Worm (Caenorhabditis elegans) whole organism, mixed stage, embryonic: ENCODE data around the gene lir-2.

Experiments
- M03D4.4 ChIP-seq: sonication (generic microtip); optimal IDR thresholded peaks from 2 replicates; lab custom pipeline; 2017; ENCODE audit warnings: mild to moderate bottlenecking, missing genetic modification characterization, missing compliant biosample characterization
- bed-3 ChIP-seq: fragments of 200-800 bp; sonication (Bioruptor generic); optimal IDR thresholded peaks from 3 replicates; lab custom pipeline; 2018; ENCODE audit warnings: mild to moderate bottlenecking, missing genetic modification characterization, moderate library complexity, missing compliant biosample characterization
- blmp-1 ChIP-seq: fragments of 150-350 bp; optimal IDR thresholded peaks from 2 replicates; lab custom pipeline; 2014; ENCODE audit warnings: missing biosample characterization, missing genetic modification characterization
- ceh-39 ChIP-seq: fragments of 150-350 bp; optimal IDR thresholded peaks from 2 replicates; lab custom pipeline; 2014; ENCODE audit warnings: missing biosample characterization, missing genetic modification characterization
- ceh-83 ChIP-seq: fragments of 200-800 bp; sonication (Bioruptor generic); optimal IDR thresholded peaks from 2 replicates; lab custom pipeline; 2018; ENCODE audit warnings: mild to moderate bottlenecking, missing genetic modification characterization, missing compliant biosample characterization
- ces-1 ChIP-seq: fragments of 150-350 bp; optimal IDR thresholded peaks from 2 replicates; lab custom pipeline; 2014; ENCODE audit warnings: missing biosample characterization, missing genetic modification reagents, missing genetic modification characterization
- cnd-1 ChIP-seq: fragments of 200-800 bp; sonication (Bioruptor generic); optimal IDR thresholded peaks from 2 replicates; lab custom pipeline; 2018; ENCODE audit warnings: mild to moderate bottlenecking, missing genetic modification characterization, missing compliant biosample characterization
- elt-1 ChIP-seq: sonication (generic microtip); optimal IDR thresholded peaks from 2 replicates; lab custom pipeline; 2017; ENCODE audit warnings: missing genetic modification characterization, mild to moderate bottlenecking, missing compliant biosample characterization, antibody characterized with exemption, moderate library complexity, borderline replicate concordance; ENCODE audit not compliant: insufficient read depth
- elt-3 ChIP-seq: fragments of 150-350 bp; optimal IDR thresholded peaks from 2 replicates; lab custom pipeline; 2014; ENCODE audit warnings: missing biosample characterization, missing genetic modification characterization
- flh-1 ChIP-seq: fragments of 200-800 bp; sonication (Bioruptor generic); optimal IDR thresholded peaks from 2 replicates; lab custom pipeline; 2018; ENCODE audit warnings: mild to moderate bottlenecking, missing genetic modification characterization, moderate library complexity, missing compliant biosample characterization
- ham-2 ChIP-seq: fragments of 200-800 bp; sonication (Bioruptor generic); optimal IDR thresholded peaks from 2 replicates; lab custom pipeline; 2018; ENCODE audit warnings: mild to moderate bottlenecking, missing genetic modification characterization, missing compliant biosample characterization
- hlh-1 ChIP-seq: fragments of 150-350 bp; optimal IDR thresholded peaks from 2 replicates; lab custom pipeline; 2014; ENCODE audit warnings: missing biosample characterization, missing genetic modification reagents, missing genetic modification characterization
- lin-13 ChIP-seq: fragments of 150-350 bp; optimal IDR thresholded peaks from 2 replicates; lab custom pipeline; 2014; ENCODE audit warnings: missing biosample characterization, missing genetic modification characterization
- lin-32 ChIP-seq: fragments of 200-800 bp; sonication (Bioruptor generic); optimal IDR thresholded peaks from 2 replicates; lab custom pipeline; 2018; ENCODE audit warnings: mild to moderate bottlenecking, missing genetic modification characterization, missing compliant biosample characterization
- lsy-2 ChIP-seq: fragments of 150-350 bp; optimal IDR thresholded peaks from 2 replicates; lab custom pipeline; 2014; ENCODE audit warnings: missing biosample characterization, missing genetic modification characterization
- mab-5 ChIP-seq: fragments of 150-350 bp; optimal IDR thresholded peaks from 2 replicates; lab custom pipeline; 2014; ENCODE audit warnings: missing biosample characterization, missing genetic modification characterization
- mep-1 ChIP-seq: fragments of 150-350 bp; optimal IDR thresholded peaks from 2 replicates; lab custom pipeline; 2017; ENCODE audit warnings: missing biosample characterization, missing genetic modification reagents, missing genetic modification characterization, inconsistent platforms
- mls-2 ChIP-seq: sonication (generic microtip); optimal IDR thresholded peaks from 2 replicates; lab custom pipeline; 2016; ENCODE audit warnings: mild to moderate bottlenecking, missing genetic modification characterization, moderate library complexity, missing compliant biosample characterization
- nhr-12 ChIP-seq: fragments of 150-350 bp; optimal IDR thresholded peaks from 2 replicates; lab custom pipeline; 2014; ENCODE audit warnings: missing biosample characterization, missing genetic modification characterization
- nhr-2 ChIP-seq: fragments of 150-350 bp; optimal IDR thresholded peaks from 2 replicates; lab custom pipeline; 2014; ENCODE audit warnings: missing biosample characterization, missing genetic modification characterization
- nhr-237 ChIP-seq: fragments of 150-350 bp; optimal IDR thresholded peaks from 2 replicates; lab custom pipeline; 2014; ENCODE audit warnings: missing biosample characterization, missing genetic modification characterization
- nhr-28 ChIP-seq: fragments of 150-350 bp; optimal IDR thresholded peaks from 2 replicates; lab custom pipeline; 2014; ENCODE audit warnings: missing biosample characterization, missing genetic modification characterization
- nhr-76 ChIP-seq: sonication (generic microtip); optimal IDR thresholded peaks from 2 replicates; lab custom pipeline; 2017; ENCODE audit warnings: missing biosample characterization, missing genetic modification characterization
- pha-4 ChIP-seq: fragments of 150-350 bp; optimal IDR thresholded peaks from 2 replicates; lab custom pipeline; 2018; ENCODE audit warnings: missing biosample characterization, missing genetic modification reagents, missing genetic modification characterization
- sem-2 ChIP-seq: fragments of 200-800 bp; sonication (Bioruptor generic); optimal IDR thresholded peaks from 2 replicates; lab custom pipeline; 2018; ENCODE audit warnings: mild to moderate bottlenecking, missing genetic modification characterization, missing compliant biosample characterization
- snpc-4 ChIP-seq: fragments of 150-350 bp; optimal IDR thresholded peaks from 2 replicates; lab custom pipeline; 2014; ENCODE audit warnings: missing biosample characterization, missing genetic modification characterization
- tbx-8 ChIP-seq: fragments of 200-800 bp; sonication (Bioruptor generic); optimal IDR thresholded peaks from 2 replicates; lab custom pipeline; 2018; ENCODE audit warnings: mild to moderate bottlenecking, missing genetic modification characterization, moderate library complexity, missing compliant biosample characterization
- unc-120 ChIP-seq: sonication (generic microtip); optimal IDR thresholded peaks from 2 replicates; lab custom pipeline; 2017; ENCODE audit warnings: missing genetic modification characterization, missing compliant biosample characterization; ENCODE audit not compliant: poor library complexity, severe bottlenecking
- unc-62 ChIP-seq: fragments of 150-350 bp; optimal IDR thresholded peaks from 2 replicates; lab custom pipeline; 2014; ENCODE audit warnings: missing biosample characterization, missing genetic modification reagents, missing genetic modification characterization
- zip-8 ChIP-seq: fragments of 150-350 bp; optimal IDR thresholded peaks from 2 replicates; lab custom pipeline; 2014; ENCODE audit warnings: missing biosample characterization, missing genetic modification characterization
- ztf-11 ChIP-seq: fragments of 150-350 bp; optimal IDR thresholded peaks from 2 replicates; lab custom pipeline; 2014; ENCODE audit warnings: missing biosample characterization, missing genetic modification characterization

Gene lir-2

DNA sequence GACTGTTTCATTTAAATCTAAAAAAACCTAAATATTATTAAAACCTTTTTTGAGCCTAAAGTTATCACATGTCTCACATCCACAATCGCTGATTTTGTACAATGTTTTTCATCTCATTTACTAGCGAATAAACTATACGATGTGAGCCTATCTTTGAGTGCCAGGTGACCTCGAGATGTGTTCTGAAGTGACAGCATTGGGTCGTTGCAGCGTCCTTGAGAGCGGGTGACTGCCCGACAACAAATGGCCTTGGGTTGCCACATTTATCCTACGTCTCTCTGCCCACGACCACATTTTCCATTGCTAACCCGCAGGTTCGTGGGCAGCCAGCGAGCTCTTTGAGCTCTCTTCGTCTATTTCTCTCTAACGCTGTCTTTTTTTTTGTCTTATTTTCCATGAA, at the start of gene lir-2:
TSS of gene lir-2 (plus strand) at position 301 of the 400 bp plus-strand sequence.
- no peak for TF ChIP-seq mab-5 (tag; lab: Kevin White, UChicago)

DNA sequence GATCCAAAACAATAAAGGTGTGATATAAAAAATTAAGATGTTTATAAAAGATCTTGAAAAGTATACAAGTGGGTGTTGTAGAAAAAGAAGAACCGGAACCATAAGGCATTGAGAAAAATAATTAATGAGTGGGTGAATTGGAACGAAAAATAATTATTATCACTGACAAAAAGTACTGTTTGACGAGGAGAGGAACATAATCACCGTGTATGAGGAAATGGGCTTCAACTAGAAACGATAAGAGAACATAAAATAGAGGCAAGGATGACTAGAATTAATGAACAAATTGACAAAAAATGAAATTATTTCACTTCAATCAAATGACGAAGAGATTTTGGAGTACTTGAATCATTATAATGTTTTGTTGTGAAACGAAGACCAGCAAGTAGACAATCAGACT, 48.9 kb upstream of the lir-2 start:
- TF ChIP-seq nhr-28 (tag; lab: Kevin White, UChicago) (no peak), lsy-2 (tag; lab: Kevin White, UChicago) (no peak), nhr-12 (no peak), lin-13 (no peak), ceh-39 (tag; lab: Kevin White, UChicago) (no peak), mls-2 (no peak), snpc-4 (no peak), zip-8 (tag; lab: Kevin White, UChicago) (no peak), lin-32 (no peak), hlh-1 (tag; lab: Kevin White, UChicago) (no peak), mep-1 (tag; lab: Kevin White, UChicago) (no peak), pha-4 (tag; lab: Kevin White, UChicago) (no peak)

DNA sequence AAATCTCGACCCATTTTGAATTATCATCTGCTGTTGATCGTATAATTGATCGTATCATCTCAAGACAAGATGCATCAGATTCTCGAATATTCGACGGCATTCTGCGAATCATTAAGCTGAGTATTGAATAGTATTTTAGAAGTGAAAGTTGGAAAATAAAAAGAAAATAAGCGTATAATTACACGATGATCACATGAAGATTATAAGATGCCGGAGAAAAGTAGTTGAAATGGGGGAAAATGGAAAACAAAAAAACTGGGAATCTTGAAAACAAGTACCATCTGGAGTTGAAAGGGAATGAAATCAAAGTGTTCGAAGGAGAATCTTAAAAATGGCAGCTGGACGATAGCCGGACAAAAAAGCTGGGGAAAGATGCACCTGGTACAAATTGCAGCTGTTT, 46.7 kb upstream of the lir-2 start, which contains the start of gene R07G3.8:
TSS of gene R07G3.8 (minus strand) at position 101 of the 400 bp plus-strand sequence.
- TF ChIP-seq M03D4.4 (no peak), mep-1 (tag; lab: Kevin White, UChicago) (no peak), elt-1 (tag; lab: Kevin White, UChicago) (no peak), ceh-83 (GFP tag; lab: Kevin White, UChicago) (no peak), sem-2 (GFP tag; lab: Kevin White, UChicago) (no peak), ces-1 (GFP tag; lab: Kevin White, UChicago) (no peak), ztf-11 (tag; lab: Kevin White, UChicago) (no peak), nhr-237 (tag; lab: Kevin White, UChicago) (no peak), cnd-1 (tag; lab: Kevin White, UChicago) (no peak), snpc-4 (no peak), lin-32 (no peak), lin-13 (no peak), bed-3 (GFP tag; lab: Kevin White, UChicago) (no peak), unc-120 (tag; lab: Kevin White, UChicago) (no peak), zip-8 (tag; lab: Kevin White, UChicago) (no peak), blmp-1 (tag; lab: Kevin White, UChicago) (no peak), nhr-76 (tag; lab: Kevin White, UChicago) (no peak), flh-1 (no peak)

DNA sequence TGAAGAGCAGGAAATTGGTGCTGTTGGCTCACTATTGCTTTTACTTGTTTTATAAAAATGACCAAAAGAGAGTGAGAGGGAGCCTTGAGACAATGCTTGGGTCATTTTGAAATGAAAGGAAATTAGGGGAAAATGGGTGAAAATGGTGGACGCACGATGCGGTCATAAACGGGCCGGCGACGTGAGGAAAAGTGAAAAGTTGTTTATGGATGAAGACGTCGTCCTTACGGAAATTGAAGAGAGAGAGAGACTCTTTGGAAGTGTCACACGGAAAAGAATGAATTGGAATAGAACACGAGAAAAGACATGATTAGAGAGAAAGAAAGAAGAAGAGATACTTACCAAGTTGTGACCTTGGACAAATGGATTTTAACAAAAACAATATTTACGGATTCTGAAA, 45.6 kb upstream of the lir-2 start:
- TF ChIP-seq ces-1 (GFP tag; lab: Kevin White, UChicago) (no peak), mep-1 (tag; lab: Kevin White, UChicago) (no peak), ceh-39 (tag; lab: Kevin White, UChicago) (no peak), unc-120 (tag; lab: Kevin White, UChicago) (no peak), nhr-237 (tag; lab: Kevin White, UChicago) (no peak), sem-2 (GFP tag; lab: Kevin White, UChicago) (no peak), blmp-1 (tag; lab: Kevin White, UChicago) (peak; percentile 81), nhr-2 (no peak)

DNA sequence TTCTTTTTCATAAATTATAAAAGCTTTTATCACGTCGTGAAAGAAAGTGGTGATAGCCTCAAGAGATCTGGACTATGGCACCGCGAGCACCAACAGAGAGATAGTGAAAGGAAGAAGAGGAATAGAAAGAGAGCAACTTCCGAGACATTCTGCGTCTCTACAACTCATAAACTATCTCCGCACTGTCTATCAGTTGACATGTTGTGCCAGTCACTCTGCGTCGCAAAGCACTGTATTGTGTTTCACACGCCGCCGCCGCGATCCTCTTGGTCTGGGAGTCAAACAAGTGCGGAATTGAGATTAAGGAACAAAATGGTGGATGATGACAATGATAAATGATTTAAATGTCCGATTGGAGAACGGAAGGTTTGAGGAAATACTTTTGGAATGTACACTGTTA, 43.6 kb upstream of the lir-2 start:
- TF ChIP-seq pha-4 (tag; lab: Kevin White, UChicago) (peak; percentile 72), tbx-8 (GFP tag; lab: Kevin White, UChicago) (no peak), elt-3 (no peak), unc-62 (GFP tag; lab: Kevin White, UChicago) (peak; percentile 24)

DNA sequence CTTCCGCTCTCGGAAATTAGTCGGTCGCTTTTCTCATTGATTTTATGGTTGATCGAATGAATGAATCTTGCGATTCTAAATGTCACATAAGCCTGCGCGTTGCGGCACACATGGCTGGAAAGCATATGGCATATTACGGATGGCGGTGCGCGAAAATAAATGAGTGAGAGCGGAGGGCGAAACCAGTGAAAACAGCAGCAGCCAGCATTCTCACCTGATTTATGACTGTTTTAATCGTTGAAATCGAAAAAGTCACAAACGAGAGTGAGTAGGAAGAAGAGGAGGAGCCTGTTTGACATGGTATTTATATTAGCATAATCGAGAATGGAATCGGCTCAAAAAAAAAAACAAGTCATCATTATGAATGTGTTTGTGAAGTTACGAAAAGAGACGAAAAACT, 42.8 kb upstream of the lir-2 start:
- TF ChIP-seq lin-32 (peak; percentile 39), mls-2 (peak; percentile 2), hlh-1 (tag; lab: Kevin White, UChicago) (peak; percentile 9), ceh-39 (tag; lab: Kevin White, UChicago) (no peak), zip-8 (tag; lab: Kevin White, UChicago) (no peak), nhr-2 (no peak), ham-2 (GFP tag; lab: Kevin White, UChicago) (peak; percentile 33)
